Fruit fly (Drosophila melanogaster) whole organism, wandering third instar larva: ENCODE measurements around the gene hoe1.

Source experiments
- Hnf4 ChIP-seq: fragments of 200-800 bp; sonication (Bioruptor generic); optimal IDR thresholded peaks from 2 replicates; lab custom pipeline; 2016; ENCODE audit warnings: missing biosample characterization, mild to moderate bottlenecking, missing genetic modification characterization
- N ChIP-seq: fragments of >200 bp; optimal IDR thresholded peaks from 2 replicates; lab custom pipeline; 2018; ENCODE audit warnings: missing biosample characterization, missing external identifiers, missing genetic modification characterization
- dl ChIP-seq, 2 experiments: fragments of 175-275, 200-275 bp in 1 of 2; fragments of 200-275 bp in 1 of 2; sonication (Bioruptor generic); optimal IDR thresholded peaks; lab custom pipeline; 2018; ENCODE audit warnings: mild to moderate bottlenecking in 2 of 2, missing biosample characterization in 2 of 2, missing genetic modification characterization in 2 of 2, moderate library complexity in 2 of 2; ENCODE audit not compliant: partially characterized antibody in 2 of 2, insufficient read depth in 1 of 2
- h ChIP-seq: fragments of 200-800 bp; sonication (Bioruptor generic); optimal IDR thresholded peaks from 3 replicates; lab custom pipeline; 2016; ENCODE audit warnings: missing biosample characterization, mild to moderate bottlenecking, missing genetic modification characterization
- usp ChIP-seq: fragments of >200 bp; optimal IDR thresholded peaks from 2 replicates; lab custom pipeline; 2017; ENCODE audit warnings: missing biosample characterization, missing genetic modification characterization
- woc ChIP-seq: sonication (Bioruptor generic); optimal IDR thresholded peaks from 2 replicates; lab custom pipeline; 2016; ENCODE audit warnings: missing biosample characterization, mild to moderate bottlenecking, missing genetic modification characterization

DNA sequence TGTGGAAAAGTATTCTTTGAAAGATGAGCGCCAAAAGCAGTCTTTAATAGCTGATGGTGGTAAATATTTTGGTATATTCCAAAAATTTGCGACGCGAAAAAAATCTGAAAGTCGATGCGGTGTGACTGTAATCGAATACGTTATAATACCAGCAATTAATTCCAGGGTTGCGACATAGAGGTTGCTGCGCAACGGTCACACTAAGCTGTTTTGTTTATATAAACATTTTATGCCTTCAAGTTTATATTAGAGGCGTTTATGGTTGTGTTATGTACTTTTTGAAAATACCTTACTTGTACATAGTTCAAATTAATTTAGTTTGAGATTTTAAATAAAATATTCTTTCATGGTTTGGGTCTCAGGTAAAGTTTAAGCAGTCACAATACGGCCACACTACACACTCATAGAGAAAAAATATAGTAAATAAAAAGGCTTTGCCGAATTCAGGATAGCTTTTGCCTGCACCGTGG lies 39.2 kb upstream of the hoe1 start, which contains the start of gene CG14043:
- no peak for TF ChIP-seq N (GFP tag; lab: Kevin White, UChicago)
- TF ChIP-seq dl (GFP tag; optimal IDR thresholded peaks at IDR 0.05; lab: Kevin White, UChicago; ENCODE audit: insufficient read depth in 1 of 2, partially characterized antibody in 2 of 2), result no peak
- no peak for TF ChIP-seq h (GFP tag; lab: Kevin White, UChicago)
- no peak for TF ChIP-seq woc
- no peak for TF ChIP-seq Hnf4 (GFP tag; lab: Kevin White, UChicago)
- no peak for TF ChIP-seq usp (GFP tag; lab: Kevin White, UChicago)
